Worm (Caenorhabditis elegans): ENCODE measurements around the gene hum-8.

DNA sequence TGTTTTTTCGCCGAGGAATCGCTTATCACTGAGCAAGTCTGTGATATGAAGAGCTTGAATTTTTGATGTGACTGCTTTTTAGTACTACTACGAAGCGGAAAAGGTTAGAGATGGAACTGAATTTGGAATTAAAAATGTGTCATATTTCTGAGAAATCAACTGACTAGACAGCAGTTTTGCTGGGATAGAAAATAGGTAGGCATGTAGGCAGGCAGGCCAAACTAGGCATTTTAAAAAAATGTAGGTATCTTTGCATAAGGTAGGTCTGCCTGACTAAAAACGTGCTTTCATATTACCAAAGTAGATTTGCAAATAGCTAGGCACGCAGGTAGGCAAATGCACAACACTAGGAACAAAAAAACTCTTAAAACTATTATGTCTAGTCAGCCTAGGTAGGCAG lies 26.2 kb upstream of the hum-8 start:
- no peak for TF ChIP-seq F13C5.2 (tag; optimal IDR thresholded peaks at IDR 0.05)
- no peak for TF ChIP-seq sea-1 (GFP tag; conservative IDR thresholded peaks at IDR 0.05)
- no peak for TF ChIP-seq B0310.2 (tag; optimal IDR thresholded peaks at IDR 0.05)
- TF ChIP-seq scrt-1 (GFP tag; IDR thresholded peaks at IDR 0.05), result no peak
- TF ChIP-seq ama-1 (optimal IDR thresholded peaks at IDR 0.05), result no peak
- no peak for TF ChIP-seq pes-1 (GFP tag; IDR thresholded peaks at IDR 0.05)
- TF ChIP-seq flt-1 (GFP tag; IDR thresholded peaks at IDR 0.05), result no peak
- no peak for TF ChIP-seq tbx-37 (GFP tag; conservative IDR thresholded peaks at IDR 0.05)
- no peak for TF ChIP-seq ets-7 (tag; optimal IDR thresholded peaks at IDR 0.05)
- no peak for TF ChIP-seq ceh-36 (tag; optimal IDR thresholded peaks at IDR 0.05)
- TF ChIP-seq ceh-13 (GFP tag; optimal IDR thresholded peaks at IDR 0.05), result no peak
- TF ChIP-seq tra-4 (tag; optimal IDR thresholded peaks at IDR 0.05), result no peak

Data from whole organism, early embryonic.